Fruit fly (Drosophila melanogaster): ENCODE results near the gene CG43291.
A peak's percentile ranks its signal among the peaks of the same experiment; 100 is the strongest.

Gene CG43291

dm6 chr3R:14288669-14289383 lies 44.3 kb upstream of the CG43291 start, which contains the start of gene red (continued):
- TF ChIP-seq Blimp-1 (GFP tag; optimal IDR thresholded peaks at IDR 0.05) (peak; percentile 96), Met (GFP tag; optimal IDR thresholded peaks at IDR 0.05) (peak; percentile 9), pdm3 (GFP tag; optimal IDR thresholded peaks at IDR 0.05) (peak; percentile 10), CG11294 (GFP tag; IDR thresholded peaks at IDR 0.05) (no peak), topi (GFP tag; optimal IDR thresholded peaks at IDR 0.05) (no peak), esn (GFP tag; optimal IDR thresholded peaks at IDR 0.05) (peak; percentile 23), CG7368 (GFP tag; optimal IDR thresholded peaks at IDR 0.05) (no peak), CG6854 (GFP tag; optimal IDR thresholded peaks at IDR 0.05) (peak; percentile 64), CG8319 (GFP tag; optimal IDR thresholded peaks at IDR 0.05) (no peak), fkh (GFP tag; optimal IDR thresholded peaks at IDR 0.05) (peak; percentile 79), Eip75B (GFP tag; optimal IDR thresholded peaks at IDR 0.05) (peak; percentile 20), CG16779 (tag; optimal IDR thresholded peaks at IDR 0.05) (no peak), ss (GFP tag; optimal IDR thresholded peaks at IDR 0.05) (peak; percentile 41 to 58), CG6163 (GFP tag; IDR thresholded peaks at IDR 0.05) (peak; percentile 54; the same call in 2 of the 3 replicates), Sox15 (GFP tag; optimal IDR thresholded peaks at IDR 0.05) (no peak), Ets96B (tag; optimal IDR thresholded peaks at IDR 0.05) (no peak), vri (GFP tag; optimal IDR thresholded peaks at IDR 0.05) (peak; percentile 66), CG6276 (GFP tag; optimal IDR thresholded peaks at IDR 0.05) (peak; percentile 58), cyc (GFP tag; optimal IDR thresholded peaks at IDR 0.05) (no peak), salr (GFP tag; optimal IDR thresholded peaks at IDR 0.05) (no peak), Hr4 (GFP tag; optimal IDR thresholded peaks at IDR 0.05) (peak; percentile 69)

dm6 chr3R:14287980-14288379 lies 43.5 kb upstream of the CG43291 start:
- TF ChIP-seq CG10669 (GFP tag; optimal IDR thresholded peaks at IDR 0.05) (no peak), CG16779 (tag; optimal IDR thresholded peaks at IDR 0.05) (no peak), CG4318 (GFP tag; optimal IDR thresholded peaks at IDR 0.05) (no peak), acj6 (GFP tag; optimal IDR thresholded peaks at IDR 0.05) (no peak), OdsH (GFP tag; optimal IDR thresholded peaks at IDR 0.05) (no peak)

DNA sequence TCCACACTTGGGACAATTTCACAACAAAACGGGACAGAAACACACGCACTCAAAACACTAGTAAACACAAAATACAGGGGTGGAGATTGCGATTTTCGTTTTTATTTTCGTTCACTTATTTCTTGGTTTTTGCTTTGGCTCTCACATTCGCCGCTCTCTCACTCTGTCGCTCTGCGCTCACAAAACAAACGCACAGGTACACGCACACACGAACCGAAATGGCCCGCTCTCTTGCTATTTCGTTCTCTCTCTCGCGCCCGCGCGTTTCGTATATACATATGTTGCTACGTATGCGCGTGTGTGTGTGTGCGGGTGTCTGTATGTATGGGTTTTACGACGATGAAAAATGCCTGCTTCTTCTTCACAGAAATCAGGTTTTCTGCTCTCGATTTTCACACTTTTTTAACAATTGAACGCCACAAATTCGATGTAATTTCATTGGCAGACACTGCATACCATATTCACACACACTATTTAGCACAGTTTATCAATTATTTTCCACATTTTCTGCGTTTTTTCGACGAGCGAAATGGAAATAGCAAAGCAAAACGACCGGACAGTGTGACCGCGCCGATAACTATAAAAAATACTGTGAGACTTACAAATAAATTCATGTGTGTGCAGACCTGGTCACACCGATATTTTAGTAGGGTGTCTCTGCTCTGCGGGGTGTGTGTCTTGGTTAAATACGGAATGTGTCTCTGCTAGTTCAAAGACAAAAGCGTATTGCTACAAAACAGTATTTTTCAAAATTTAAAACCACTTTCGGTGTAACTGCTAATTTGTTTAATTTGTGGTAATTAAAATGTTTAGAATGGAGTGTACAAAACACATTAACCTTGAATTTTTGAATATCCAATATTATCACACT lies 42.1 kb upstream of the CG43291 start, which contains the start of gene trx:
trx (minus strand) TSS at position 584 of the 871 bp plus-strand sequence.
- TF ChIP-seq Hr39 (GFP tag; optimal IDR thresholded peaks at IDR 0.05) (no peak), CG7368 (GFP tag; optimal IDR thresholded peaks at IDR 0.05) (no peak), ss (GFP tag; optimal IDR thresholded peaks at IDR 0.05) (peak; percentile 40 to 66), cyc (GFP tag; optimal IDR thresholded peaks at IDR 0.05) (no peak), CG3919 (GFP tag; optimal IDR thresholded peaks at IDR 0.05) (peak; percentile 1), esn (GFP tag; optimal IDR thresholded peaks at IDR 0.05) (peak; percentile 34), vri (GFP tag; optimal IDR thresholded peaks at IDR 0.05) (peak; percentile 44), Eip75B (GFP tag; optimal IDR thresholded peaks at IDR 0.05) (peak; percentile 30), dsx (GFP tag; optimal IDR thresholded peaks at IDR 0.05; ENCODE audit: poor library complexity, severe bottlenecking) (peak; percentile 37), Ets96B (tag; optimal IDR thresholded peaks at IDR 0.05) (peak; percentile 14), fkh (GFP tag; optimal IDR thresholded peaks at IDR 0.05) (no peak), Sox102F (GFP tag; optimal IDR thresholded peaks at IDR 0.05) (peak; percentile 41), CG16779 (tag; optimal IDR thresholded peaks at IDR 0.05) (peak; percentile 61), Eip78C (GFP tag) (peak; percentile 33), CG9139 (GFP tag; optimal IDR thresholded peaks at IDR 0.05) (peak; percentile 7), CG6854 (GFP tag; optimal IDR thresholded peaks at IDR 0.05) (peak; percentile 60), Sox14 (GFP tag; optimal IDR thresholded peaks at IDR 0.05) (peak; percentile 22), CG15336 (GFP tag; IDR thresholded peaks at IDR 0.05) (no peak)
